Fruit fly (Drosophila melanogaster) whole organism, pupa: ENCODE data around the gene STUB1.
A peak's percentile ranks its signal among the peaks of the same experiment; 100 is the strongest.

ENCODE experiments used
- CG10348 ChIP-seq: fragments of 200-800 bp; sonication (Bioruptor generic); IDR thresholded peaks from 2 replicates; pipeline ENCODE4 v1.3.6; 2022; ENCODE audit warnings: missing biosample characterization, missing genetic modification characterization
- CG12605 ChIP-seq: fragments of 200-800 bp; sonication (Bioruptor generic); IDR thresholded peaks from 2 replicates; pipeline ENCODE4 v1.3.6; 2022; ENCODE audit warnings: missing biosample characterization, missing genetic modification characterization
- CG13204 ChIP-seq: fragments of 200-800 bp; sonication (Bioruptor generic); optimal IDR thresholded peaks from 2 replicates; lab custom pipeline; 2018; ENCODE audit warnings: missing biosample characterization, mild to moderate bottlenecking, missing genetic modification characterization, moderate library complexity
- CG14655 ChIP-seq: fragments of 200-800 bp; sonication (Bioruptor generic); optimal IDR thresholded peaks from 3 replicates; lab custom pipeline; 2017; ENCODE audit warnings: mild to moderate bottlenecking, missing biosample characterization, missing genetic modification reagents, missing genetic modification characterization
- CG15710 ChIP-seq: fragments of 200-800 bp; sonication (Bioruptor generic); optimal IDR thresholded peaks from 2 replicates; lab custom pipeline; 2018; ENCODE audit warnings: missing biosample characterization, mild to moderate bottlenecking, missing genetic modification characterization, moderate library complexity
- CG17806 ChIP-seq: fragments of 200-800 bp; sonication (Bioruptor generic); optimal IDR thresholded peaks from 2 replicates; lab custom pipeline; 2018; ENCODE audit warnings: missing biosample characterization, mild to moderate bottlenecking, missing genetic modification characterization, moderate library complexity
- CG32121 ChIP-seq: fragments of 200-800 bp; sonication (Bioruptor generic); IDR thresholded peaks from 2 replicates; pipeline ENCODE4 v1.3.6; 2022; ENCODE audit warnings: missing biosample characterization, missing genetic modification characterization
- CG34367 ChIP-seq: fragments of 200-800 bp; sonication (Bioruptor generic); optimal IDR thresholded peaks from 2 replicates; lab custom pipeline; 2018; ENCODE audit warnings: missing biosample characterization, mild to moderate bottlenecking, missing genetic modification characterization
- CG4496 ChIP-seq: fragments of 200-800 bp; sonication (Bioruptor generic); IDR thresholded peaks from 3 replicates; pipeline ENCODE4 v1.3.6; 2022; ENCODE audit warnings: missing biosample characterization, missing genetic modification characterization
- CG8159 ChIP-seq: fragments of 200-800 bp; sonication (Bioruptor generic); optimal IDR thresholded peaks from 3 replicates; lab custom pipeline; 2018; ENCODE audit warnings: missing biosample characterization, mild to moderate bottlenecking, missing genetic modification characterization, moderate library complexity
- CG8301 ChIP-seq: fragments of 200-800 bp; sonication (Bioruptor generic); optimal IDR thresholded peaks from 2 replicates; lab custom pipeline; 2018; ENCODE audit warnings: missing biosample characterization, mild to moderate bottlenecking, missing genetic modification characterization
- CG9948 ChIP-seq: fragments of 200-800 bp; sonication (Bioruptor generic); optimal IDR thresholded peaks from 2 replicates; lab custom pipeline; 2018; ENCODE audit warnings: missing biosample characterization, mild to moderate bottlenecking, missing genetic modification characterization, moderate library complexity
- D1 ChIP-seq: fragments of 200-800 bp; sonication (Bioruptor generic); optimal IDR thresholded peaks from 2 replicates; lab custom pipeline; 2018; ENCODE audit warnings: missing biosample characterization, mild to moderate bottlenecking, missing genetic modification characterization, moderate library complexity
- EcR ChIP-seq: fragments of 200-800 bp; sonication (Bioruptor generic); optimal IDR thresholded peaks from 3 replicates; lab custom pipeline; 2019; ENCODE audit warnings: missing biosample characterization, missing genetic modification characterization, mild to moderate bottlenecking, moderate library complexity, missing genetic modification reagents
- Ets98B ChIP-seq: fragments of 200-800 bp; sonication (Bioruptor generic); IDR thresholded peaks from 2 replicates; pipeline ENCODE4 v1.3.6; 2022; ENCODE audit warnings: missing biosample characterization, missing genetic modification characterization
- Pif1A ChIP-seq: fragments of 200-800 bp; sonication (Bioruptor generic); optimal IDR thresholded peaks from 3 replicates; lab custom pipeline; 2016; ENCODE audit warnings: missing biosample characterization, missing genetic modification characterization
- Pif1B ChIP-seq: fragments of 200-800 bp; sonication (Bioruptor generic); optimal IDR thresholded peaks from 3 replicates; lab custom pipeline; 2016; ENCODE audit warnings: missing biosample characterization, missing genetic modification characterization
- Snoo ChIP-seq: fragments of 200-800 bp; sonication (Bioruptor generic); optimal IDR thresholded peaks from 3 replicates; lab custom pipeline; 2017; ENCODE audit warnings: missing biosample characterization, mild to moderate bottlenecking, missing genetic modification characterization, inconsistent platforms
- fd96Ca ChIP-seq: fragments of 200-800 bp; sonication (Bioruptor generic); IDR thresholded peaks from 3 replicates; pipeline ENCODE4 v1.3.6; 2022; ENCODE audit warnings: missing biosample characterization, missing genetic modification characterization
- gl ChIP-seq: fragments of 200-800 bp; sonication (Bioruptor generic); optimal IDR thresholded peaks from 2 replicates; lab custom pipeline; 2018; ENCODE audit warnings: missing biosample characterization, mild to moderate bottlenecking, missing genetic modification characterization
- rn ChIP-seq: fragments of 200-800 bp; sonication (Bioruptor generic); IDR thresholded peaks from 2 replicates; pipeline ENCODE4 v1.3.6; 2022; ENCODE audit warnings: missing biosample characterization, missing genetic modification characterization

Gene STUB1

dm6 chr2L:10428528-10428927, 8.8 kb upstream of the STUB1 start, which contains the start of gene CG5188:
TSS of gene CG5188 (plus strand) at chr2L:10428829.
- TF ChIP-seq Pif1B (no peak), Snoo (tag; lab: Kevin White, UChicago) (peak; percentile 34), fd96Ca (GFP tag; lab: Robert Waterston, UW) (no peak), Ets98B (GFP tag; lab: Robert Waterston, UW) (peak; percentile 62; the same call in 1 of the 2 replicates), CG34367 (tag; lab: Kevin White, UChicago) (no peak), Pif1A (GFP tag; lab: Kevin White, UChicago) (no peak), CG15710 (tag; lab: Kevin White, UChicago) (peak; percentile 34), CG8159 (tag; lab: Kevin White, UChicago) (peak; percentile 48), CG8301 (tag; lab: Kevin White, UChicago) (peak; percentile 50), CG4496 (GFP tag; lab: Robert Waterston, UW) (peak; percentile 25; the same call in 1 of the 3 replicates), CG12605 (GFP tag; lab: Robert Waterston, UW) (peak; percentile 58), CG17806 (peak; percentile 38), CG9948 (tag; lab: Kevin White, UChicago) (peak; percentile 9), gl (no peak), EcR (no peak), CG32121 (peak; percentile 48)

DNA sequence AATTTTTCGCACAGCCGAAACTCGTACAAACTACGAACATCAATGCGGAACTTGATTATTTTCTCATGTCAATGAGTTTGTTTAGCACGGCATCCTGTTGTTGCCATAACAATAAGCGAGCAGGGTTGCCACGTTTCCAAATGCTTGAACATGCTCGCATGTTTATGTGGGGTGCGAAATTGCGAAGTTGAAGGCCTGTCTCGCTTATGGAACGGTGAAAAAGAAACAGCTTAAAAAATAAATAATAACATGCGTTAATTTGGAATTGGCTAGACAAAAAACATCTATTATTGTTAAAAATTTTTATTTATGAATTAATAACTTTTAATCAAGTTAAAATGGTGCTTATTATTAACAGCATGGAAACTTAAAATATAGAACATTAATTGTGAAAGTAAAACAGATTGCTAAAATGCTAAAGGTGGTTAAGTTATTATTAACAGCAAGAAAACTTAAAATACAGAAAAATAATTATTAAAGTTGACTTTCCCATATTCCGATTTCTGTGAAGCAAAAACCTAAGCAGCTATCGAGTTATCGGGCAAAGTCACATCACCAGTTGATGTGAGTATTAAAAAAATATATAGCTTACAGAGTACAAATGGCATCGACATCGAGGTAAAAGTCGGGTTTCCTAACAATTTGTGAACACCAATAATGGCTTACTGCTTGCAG, 6.4 kb upstream of the STUB1 start, which contains the start of the genes Bug22 and TfIIB:
Gene Bug22 (minus strand): TSS at position 117 of the 675 bp plus-strand sequence.
Gene TfIIB (plus strand): TSS at position 537 of the 675 bp plus-strand sequence.
- 0 out of 2 replicates have a peak, but pooled peaks have one; percentile 29 for TF ChIP-seq rn (GFP tag; lab: Robert Waterston, UW)
- TF ChIP-seq CG17806 = peak; percentile 46
- peak; percentile 61; the same call in 2 of the 3 replicates for TF ChIP-seq CG4496 (GFP tag; lab: Robert Waterston, UW)
- TF ChIP-seq Snoo (tag; lab: Kevin White, UChicago) = peak; percentile 51
- peak; percentile 51 for TF ChIP-seq CG15710 (tag; lab: Kevin White, UChicago)
- TF ChIP-seq CG12605 (GFP tag; lab: Robert Waterston, UW) = no peak
- no peak for TF ChIP-seq D1 (tag; lab: Kevin White, UChicago)
- TF ChIP-seq CG9948 (tag; lab: Kevin White, UChicago) = peak; percentile 46
- peak; percentile 65 for TF ChIP-seq CG32121

DNA sequence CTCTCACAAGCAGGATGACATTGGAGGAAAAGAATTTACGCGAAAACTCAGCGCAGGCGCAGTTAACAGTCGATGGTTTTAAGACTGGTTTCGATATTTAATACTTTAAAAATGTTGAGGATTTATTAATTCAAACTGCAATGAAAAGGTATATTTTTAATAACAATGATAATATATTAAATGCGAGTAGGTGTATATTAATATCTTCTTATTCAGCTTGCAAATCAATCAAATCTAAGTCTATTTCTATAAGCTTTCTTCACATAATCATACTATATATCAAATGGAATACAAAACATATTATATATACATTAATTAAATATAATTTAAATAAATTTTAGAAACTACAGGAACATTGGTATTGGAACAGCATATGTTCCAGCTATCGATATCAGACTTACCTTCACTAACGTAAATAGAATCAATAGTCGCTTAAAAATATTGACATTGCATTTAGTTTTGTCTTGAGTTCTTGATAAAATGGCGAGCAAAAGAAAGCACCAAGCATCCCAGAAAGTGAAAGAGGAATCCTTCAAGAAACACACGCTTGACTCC, 1.7 kb upstream of the STUB1 start, which contains the start of the genes TBC1D16 and holn1:
Gene TBC1D16 (minus strand): TSS at position 51 of the 555 bp plus-strand sequence.
Gene holn1 (plus strand): TSS at position 390 of the 555 bp plus-strand sequence.
- TF ChIP-seq Snoo (tag; lab: Kevin White, UChicago) (no peak), fd96Ca (GFP tag; lab: Robert Waterston, UW) (no peak), rn (GFP tag; lab: Robert Waterston, UW) (no peak), CG8159 (tag; lab: Kevin White, UChicago) (no peak), D1 (tag; lab: Kevin White, UChicago) (no peak), CG34367 (tag; lab: Kevin White, UChicago) (no peak), Pif1B (no peak), CG12605 (GFP tag; lab: Robert Waterston, UW) (no peak), CG9948 (tag; lab: Kevin White, UChicago) (no peak), CG10348 (GFP tag; lab: Robert Waterston, UW) (no peak), EcR (no peak), CG8301 (tag; lab: Kevin White, UChicago) (no peak), gl (no peak), CG13204 (GFP tag; lab: Kevin White, UChicago) (no peak), CG15710 (tag; lab: Kevin White, UChicago) (no peak)

dm6 chr2L:10439174-10439573, 1.8 kb downstream of the STUB1 start, which contains the start of gene Nse4:
TSS of gene Nse4 (plus strand) at chr2L:10439440.
- no peak for TF ChIP-seq Pif1B
- no peak for TF ChIP-seq CG34367 (tag; lab: Kevin White, UChicago)
- no peak for TF ChIP-seq gl
- no peak for TF ChIP-seq fd96Ca (GFP tag; lab: Robert Waterston, UW)
- TF ChIP-seq CG14655 = no peak
- TF ChIP-seq D1 (tag; lab: Kevin White, UChicago) = no peak
- no peak for TF ChIP-seq CG10348 (GFP tag; lab: Robert Waterston, UW)
- TF ChIP-seq CG17806 = no peak
- TF ChIP-seq EcR = no peak

dm6 chr2L:10442048-10442790, 4.9 kb downstream of the STUB1 start, which contains the start of gene loh:
TSS of gene loh (plus strand) at chr2L:10442534.
- no peak for TF ChIP-seq CG10348 (GFP tag; lab: Robert Waterston, UW)
- TF ChIP-seq fd96Ca (GFP tag; lab: Robert Waterston, UW) = no peak
- peak; percentile 41 for TF ChIP-seq Snoo (tag; lab: Kevin White, UChicago)
